Fruit fly (Drosophila melanogaster): Measurements from ENCODE around the gene PK1-R.
A peak's percentile ranks its signal among the peaks of the same experiment; 100 is the strongest.

Gene PK1-R

DNA sequence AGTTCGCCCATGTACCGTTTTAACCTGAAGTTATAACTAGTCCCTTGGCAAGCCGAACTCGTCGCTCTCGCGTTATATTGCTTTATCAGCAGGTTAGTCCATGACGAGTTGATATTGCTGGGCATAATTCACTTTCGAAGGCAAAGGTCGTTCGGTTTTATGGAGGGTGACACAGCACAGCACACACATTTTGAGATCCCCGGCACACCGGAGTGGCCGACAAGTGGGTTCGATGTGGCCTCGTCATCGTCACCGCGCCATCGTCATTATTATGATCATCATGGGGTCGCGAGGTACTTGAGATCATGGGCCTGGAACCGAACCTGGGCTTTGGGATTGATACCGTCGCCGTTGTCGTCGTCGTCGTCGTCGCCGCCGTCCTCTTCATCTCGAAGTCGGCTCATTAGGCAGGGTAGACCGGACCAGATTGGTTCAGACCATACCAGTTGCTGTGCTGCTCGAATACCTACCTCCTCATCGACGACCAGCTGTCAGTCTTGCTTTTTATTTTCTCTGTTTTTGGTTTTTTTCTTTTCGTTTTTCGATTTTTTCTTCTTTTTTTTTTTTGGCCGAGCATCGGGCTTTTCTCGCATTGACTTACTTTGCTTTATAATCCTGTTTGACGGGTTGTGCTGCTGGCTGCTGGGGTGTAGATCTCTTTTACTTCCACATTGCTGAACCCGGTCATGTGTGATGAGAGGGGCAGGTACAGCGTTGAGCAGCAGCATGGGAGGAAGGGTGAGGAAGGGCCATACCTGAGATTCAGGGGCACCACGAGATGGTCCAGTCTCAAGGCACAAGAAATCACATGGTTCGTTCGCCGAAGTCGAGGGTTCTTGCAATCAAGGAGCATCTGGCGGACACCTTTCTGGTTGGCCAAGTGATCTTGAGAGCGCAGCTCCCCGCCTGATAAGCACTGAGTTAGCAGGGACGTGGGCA is 41.6 kb downstream of the PK1-R start (continued):
- TF ChIP-seq CG3919 (GFP tag; optimal IDR thresholded peaks at IDR 0.05) (peak; percentile 76), net (GFP tag; optimal IDR thresholded peaks at IDR 0.05) (peak; percentile 94), CG8319 (GFP tag; optimal IDR thresholded peaks at IDR 0.05) (peak; percentile 43), salr (GFP tag; optimal IDR thresholded peaks at IDR 0.05) (peak; percentile 72 to 82), Gug (GFP tag; IDR thresholded peaks at IDR 0.05) (peak; percentile 54; the same call in 1 of the 2 replicates), Lpt (GFP tag; optimal IDR thresholded peaks at IDR 0.05) (peak; percentile 94), spab (GFP tag; optimal IDR thresholded peaks at IDR 0.05) (peak; percentile 90), Eip75B (GFP tag; optimal IDR thresholded peaks at IDR 0.05) (peak; percentile 82), CG6163 (GFP tag; IDR thresholded peaks at IDR 0.05) (peak; percentile 98), Sox14 (GFP tag; optimal IDR thresholded peaks at IDR 0.05) (peak; percentile 26), eg (GFP tag; IDR thresholded peaks at IDR 0.05) (peak; percentile 97), CG4318 (GFP tag; optimal IDR thresholded peaks at IDR 0.05) (no peak), Sox102F (GFP tag; optimal IDR thresholded peaks at IDR 0.05) (peak; percentile 66), Hr4 (GFP tag; optimal IDR thresholded peaks at IDR 0.05) (peak; percentile 27), CG10631 (GFP tag; optimal IDR thresholded peaks at IDR 0.05) (peak; percentile 40), topi (GFP tag; optimal IDR thresholded peaks at IDR 0.05) (peak; percentile 11), lz (GFP tag; optimal IDR thresholded peaks at IDR 0.05) (no peak), esn (GFP tag; optimal IDR thresholded peaks at IDR 0.05) (peak; percentile 16), CG6854 (GFP tag; optimal IDR thresholded peaks at IDR 0.05) (peak; percentile 97), fkh (GFP tag; optimal IDR thresholded peaks at IDR 0.05) (no peak), CG11294 (GFP tag; IDR thresholded peaks at IDR 0.05) (peak; percentile 28; the same call in 1 of the 2 replicates), svp (GFP tag) (peak; percentile 84), pdm3 (GFP tag; optimal IDR thresholded peaks at IDR 0.05) (peak; percentile 76), CG6792 (GFP tag; optimal IDR thresholded peaks at IDR 0.05) (peak; percentile 70), Eip93F (GFP tag; optimal IDR thresholded peaks at IDR 0.05) (peak; percentile 86), CG31627 (GFP tag; optimal IDR thresholded peaks at IDR 0.05) (no peak), OdsH (GFP tag; optimal IDR thresholded peaks at IDR 0.05) (peak; percentile 57), fd59A (GFP tag; optimal IDR thresholded peaks at IDR 0.05) (peak; percentile 42), Ets21C (GFP tag; optimal IDR thresholded peaks at IDR 0.05) (no peak), CG10669 (GFP tag; optimal IDR thresholded peaks at IDR 0.05) (peak; percentile 67), cyc (GFP tag; optimal IDR thresholded peaks at IDR 0.05) (no peak), Hr39 (GFP tag; optimal IDR thresholded peaks at IDR 0.05) (no peak), dsx (GFP tag; optimal IDR thresholded peaks at IDR 0.05; ENCODE audit: poor library complexity, severe bottlenecking) (peak; percentile 84), dac (GFP tag; optimal IDR thresholded peaks at IDR 0.05) (peak; percentile 41), CG16779 (tag; optimal IDR thresholded peaks at IDR 0.05) (peak; percentile 98), Blimp-1 (GFP tag; optimal IDR thresholded peaks at IDR 0.05) (no peak)

DNA sequence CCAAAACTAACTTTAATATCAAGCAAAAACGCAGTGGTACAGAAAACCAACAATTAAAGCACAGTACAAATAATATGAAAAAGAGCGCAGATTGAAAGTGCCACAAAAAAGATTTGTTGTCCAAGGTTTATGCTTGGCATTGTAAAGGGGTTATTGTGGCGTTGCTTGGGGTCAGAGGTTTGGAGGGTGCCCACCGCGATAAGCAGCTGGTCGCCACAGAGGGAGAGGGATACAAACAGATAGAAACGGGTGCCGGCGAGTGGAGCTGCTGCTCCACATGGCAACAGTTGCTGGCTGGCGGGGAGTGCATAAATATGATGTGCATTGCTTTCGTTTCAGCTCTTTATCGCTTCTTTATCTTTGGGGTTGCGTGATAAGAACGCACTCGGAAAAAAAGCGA is 42.5 kb downstream of the PK1-R start:
- peak; percentile 86 for TF ChIP-seq svp (GFP tag)
- no peak for TF ChIP-seq ss (GFP tag; optimal IDR thresholded peaks at IDR 0.05)
- TF ChIP-seq pdm3 (GFP tag; optimal IDR thresholded peaks at IDR 0.05), result no peak
- TF ChIP-seq vri (GFP tag; optimal IDR thresholded peaks at IDR 0.05), result peak; percentile 9
